Fruit fly (Drosophila melanogaster): ENCODE data around the gene CG13071.

The CG13071 gene

dm6 chr3L:16257118-16257627 lies 5.4 kb upstream of the CG13071 start, which contains the start of gene CG13054:
CG13054 (minus strand) TSS chr3L:16257191.
- no peak for TF ChIP-seq CG8478 (optimal IDR thresholded peaks at IDR 0.05)
- no peak for TF ChIP-seq CTCF (optimal IDR thresholded peaks at IDR 0.05)

dm6 chr3L:16259552-16259951 lies 3.0 kb upstream of the CG13071 start, which contains the start of gene CG13053:
CG13053 (minus strand) TSS chr3L:16259722.
- TF ChIP-seq CTCF (optimal IDR thresholded peaks at IDR 0.05) (no peak), CG8478 (optimal IDR thresholded peaks at IDR 0.05) (no peak)

dm6 chr3L:16261505-16261904 lies 1.0 kb upstream of the CG13071 start, which contains the start of gene CG34247:
CG34247 (minus strand) TSS chr3L:16261605.
- TF ChIP-seq CTCF (optimal IDR thresholded peaks at IDR 0.05) (no peak), CG8478 (optimal IDR thresholded peaks at IDR 0.05) (no peak)

dm6 chr3L:16263043-16263442 lies 503 bp downstream of the CG13071 start, which contains the start of gene CG13070:
CG13070 (plus strand) TSS chr3L:16263343.
- TF ChIP-seq CTCF (optimal IDR thresholded peaks at IDR 0.05): no peak
- no peak for TF ChIP-seq CG8478 (optimal IDR thresholded peaks at IDR 0.05)

dm6 chr3L:16265000-16265399 lies 2.5 kb downstream of the CG13071 start, which contains the start of the genes CG13051 and CG13069:
CG13051 (minus strand) TSS chr3L:16265100.
CG13069 (plus strand) TSS chr3L:16265385.
- no peak for TF ChIP-seq CG8478 (optimal IDR thresholded peaks at IDR 0.05)
- TF ChIP-seq CTCF (optimal IDR thresholded peaks at IDR 0.05): no peak

dm6 chr3L:16268106-16268733 lies 5.7 kb downstream of the CG13071 start, which contains the start of gene CG4950:
CG4950 (minus strand) TSS chr3L:16268156.
- TF ChIP-seq CG8478 (optimal IDR thresholded peaks at IDR 0.05) (no peak), CTCF (optimal IDR thresholded peaks at IDR 0.05) (no peak)

- TF ChIP-seq CTCF (optimal IDR thresholded peaks at IDR 0.05) (no peak), CG8478 (optimal IDR thresholded peaks at IDR 0.05) (no peak)
Measured at dm6 chr3L:16269092-16269491, 6.6 kb downstream of the CG13071 start, which contains the start of gene CG13068. CG13068 (plus strand) TSS chr3L:16269392.

dm6 chr3L:16270802-16271332 lies 8.3 kb downstream of the CG13071 start, which contains the start of the genes CG34248 and CG13067:
CG34248 (minus strand) TSS chr3L:16270902.
CG13067 (plus strand) TSS chr3L:16271282.
- no peak for TF ChIP-seq CG8478 (optimal IDR thresholded peaks at IDR 0.05)
- TF ChIP-seq CTCF (optimal IDR thresholded peaks at IDR 0.05): no peak

dm6 chr3L:16272338-16272959 lies 9.9 kb downstream of the CG13071 start, which contains the start of gene CG13066:
CG13066 (plus strand) TSS chr3L:16272909.
- no peak for TF ChIP-seq CG8478 (optimal IDR thresholded peaks at IDR 0.05)
- TF ChIP-seq CTCF (optimal IDR thresholded peaks at IDR 0.05): no peak

dm6 chr3L:16275391-16276017 lies 13.0 kb downstream of the CG13071 start:
- TF ChIP-seq CTCF (optimal IDR thresholded peaks at IDR 0.05) (no peak), CG8478 (optimal IDR thresholded peaks at IDR 0.05) (no peak)

- TF ChIP-seq CTCF (optimal IDR thresholded peaks at IDR 0.05) (no peak), CG8478 (optimal IDR thresholded peaks at IDR 0.05) (no peak)
Measured at dm6 chr3L:16277135-16277534, 14.6 kb downstream of the CG13071 start, which contains the start of gene CG13065. CG13065 (plus strand) TSS chr3L:16277435.

dm6 chr3L:16279171-16279570 lies 16.6 kb downstream of the CG13071 start, which contains the start of gene CG13050:
CG13050 (minus strand) TSS chr3L:16279271.
- TF ChIP-seq CG8478 (optimal IDR thresholded peaks at IDR 0.05) (no peak), CTCF (optimal IDR thresholded peaks at IDR 0.05) (no peak)

- TF ChIP-seq CG8478 (optimal IDR thresholded peaks at IDR 0.05) (no peak), CTCF (optimal IDR thresholded peaks at IDR 0.05) (no peak)
Measured at dm6 chr3L:16279987-16280454, 17.5 kb downstream of the CG13071 start, which contains the start of gene CG13064. CG13064 (plus strand) TSS chr3L:16280404.

dm6 chr3L:16281880-16282556 lies 19.5 kb downstream of the CG13071 start, which contains the start of gene CG13049:
CG13049 (minus strand) TSS chr3L:16281930.
- TF ChIP-seq CTCF (optimal IDR thresholded peaks at IDR 0.05) (no peak), CG8478 (optimal IDR thresholded peaks at IDR 0.05) (no peak)

Measured in S2 (cell line).